Fruit fly (Drosophila melanogaster) whole organism, embryonic: ENCODE results near the gene GNBP3.

Experiments used
- CG10209 ChIP-seq: fragments of 200-800 bp; sonication (Bioruptor generic); optimal IDR thresholded peaks from 3 replicates; lab custom pipeline; 2017; ENCODE audit warnings: missing biosample characterization, mild to moderate bottlenecking, missing genetic modification characterization, missing genetic modification reagents
- CG1024 ChIP-seq: fragments of 200-800 bp; sonication (Bioruptor generic); IDR thresholded peaks from 2 replicates; pipeline ENCODE4 v1.3.6; 2022; ENCODE audit warnings: missing biosample characterization, missing genetic modification characterization
- CG10979 ChIP-seq: fragments of 200-800 bp; sonication (Bioruptor generic); optimal IDR thresholded peaks from 2 replicates; lab custom pipeline; 2018; ENCODE audit warnings: missing biosample characterization, mild to moderate bottlenecking, missing genetic modification characterization, moderate library complexity
- CG11504 ChIP-seq: fragments of 200-800 bp; sonication (Bioruptor generic); optimal IDR thresholded peaks from 3 replicates; lab custom pipeline; 2019; ENCODE audit warnings: missing biosample characterization, mild to moderate bottlenecking, missing genetic modification characterization, moderate library complexity
- CG12236 ChIP-seq: fragments of 200-800 bp; sonication (Bioruptor generic); optimal IDR thresholded peaks from 2 replicates; lab custom pipeline; 2016; ENCODE audit warnings: missing biosample characterization, missing genetic modification characterization
- CG13287 ChIP-seq: fragments of 200-800 bp; sonication (Bioruptor generic); IDR thresholded peaks from 2 replicates; pipeline ENCODE4 v1.3.6; 2022; ENCODE audit warnings: missing biosample characterization, missing genetic modification characterization; ENCODE audit not compliant: partially characterized antibody
- CG14050 ChIP-seq: fragments of 200-800 bp; sonication (Bioruptor generic); IDR thresholded peaks from 3 replicates; pipeline ENCODE4 v1.3.6; 2022; ENCODE audit warnings: missing biosample characterization, missing genetic modification characterization
- CG15696 ChIP-seq: fragments of 200-800 bp; sonication (Bioruptor generic); optimal IDR thresholded peaks from 2 replicates; lab custom pipeline; 2019; ENCODE audit warnings: missing biosample characterization, mild to moderate bottlenecking, missing genetic modification characterization, moderate library complexity
- CG1602 ChIP-seq: fragments of 200-800 bp; sonication (Bioruptor generic); optimal IDR thresholded peaks from 3 replicates; lab custom pipeline; 2016; ENCODE audit warnings: missing biosample characterization, missing genetic modification characterization
- CG16813 ChIP-seq: fragments of 200-800 bp; sonication (Bioruptor generic); IDR thresholded peaks from 3 replicates; pipeline ENCODE4 v1.3.6; 2022; ENCODE audit warnings: missing biosample characterization, missing genetic modification characterization; ENCODE audit not compliant: partially characterized antibody
- CG17186 ChIP-seq: fragments of 200-800 bp; sonication (Bioruptor generic); optimal IDR thresholded peaks from 3 replicates; lab custom pipeline; 2017; ENCODE audit warnings: missing biosample characterization, missing genetic modification reagents, missing genetic modification characterization
- CG2202 ChIP-seq: fragments of 200-800 bp; sonication (Bioruptor generic); optimal IDR thresholded peaks from 2 replicates; lab custom pipeline; 2018; ENCODE audit warnings: missing biosample characterization, mild to moderate bottlenecking, missing genetic modification characterization
- CG2875 ChIP-seq: fragments of 200-800 bp; sonication (Bioruptor generic); optimal IDR thresholded peaks from 2 replicates; lab custom pipeline; 2017; ENCODE audit warnings: missing biosample characterization, mild to moderate bottlenecking, missing genetic modification characterization, missing genetic modification reagents
- CG30020 ChIP-seq: fragments of 200-800 bp; optimal IDR thresholded peaks from 2 replicates; lab custom pipeline; 2019; ENCODE audit warnings: missing biosample characterization, mild to moderate bottlenecking, missing genetic modification characterization, moderate library complexity
- CG3995 ChIP-seq: fragments of 200-800 bp; sonication (Bioruptor generic); optimal IDR thresholded peaks from 3 replicates; lab custom pipeline; 2016; ENCODE audit warnings: missing biosample characterization, missing genetic modification characterization
- CG4707 ChIP-seq: fragments of 200-800 bp; sonication (Bioruptor generic); optimal IDR thresholded peaks from 2 replicates; lab custom pipeline; 2018; ENCODE audit warnings: missing biosample characterization, mild to moderate bottlenecking, missing genetic modification characterization, moderate library complexity
- CG5245 ChIP-seq: fragments of 200-800 bp; sonication (Bioruptor generic); optimal IDR thresholded peaks from 3 replicates; lab custom pipeline; 2016; ENCODE audit warnings: missing biosample characterization, missing genetic modification characterization
- CG6689 ChIP-seq: fragments of 200-800 bp; sonication (Bioruptor generic); IDR thresholded peaks from 2 replicates; pipeline ENCODE4 v1.3.6; 2022; ENCODE audit warnings: missing biosample characterization, missing genetic modification characterization
- CG8089 ChIP-seq: fragments of 200-800 bp; sonication (Bioruptor generic); optimal IDR thresholded peaks from 3 replicates; lab custom pipeline; 2016; ENCODE audit warnings: missing biosample characterization, missing genetic modification characterization
- CG8478 ChIP-seq: fragments of >200 bp; optimal IDR thresholded peaks from 2 replicates; lab custom pipeline; 2018
- Dip3 ChIP-seq: fragments of 200-800 bp; sonication (Bioruptor generic); optimal IDR thresholded peaks from 3 replicates; lab custom pipeline; 2016; ENCODE audit warnings: missing biosample characterization, missing genetic modification characterization
- GATAe ChIP-seq: fragments of 200-800 bp; sonication (Bioruptor generic); conservative IDR thresholded peaks from 2 replicates; pipeline ENCODE4 v1.3.6; 2022; ENCODE audit warnings: missing biosample characterization, missing genetic modification characterization
- H15 ChIP-seq: fragments of 200-800 bp; sonication (Bioruptor generic); IDR thresholded peaks from 3 replicates; pipeline ENCODE4 v1.3.6; 2022; ENCODE audit warnings: missing biosample characterization, missing genetic modification characterization
- HHEX ChIP-seq: fragments of 200-800 bp; sonication (Bioruptor generic); optimal IDR thresholded peaks from 3 replicates; lab custom pipeline; 2017; ENCODE audit warnings: missing biosample characterization, mild to moderate bottlenecking, missing genetic modification characterization, missing genetic modification reagents
- HLHmδ ChIP-seq: fragments of 200-800 bp; sonication (Bioruptor generic); optimal IDR thresholded peaks from 2 replicates; lab custom pipeline; 2018; ENCODE audit warnings: missing biosample characterization, mild to moderate bottlenecking, missing genetic modification characterization, moderate library complexity
- Hmr ChIP-seq: fragments of 200-800 bp; sonication (Bioruptor generic); optimal IDR thresholded peaks from 3 replicates; lab custom pipeline; 2017; ENCODE audit warnings: mild to moderate bottlenecking, missing biosample characterization, missing genetic modification reagents, missing genetic modification characterization
- Mad ChIP-seq: fragments of 200-800 bp; sonication (Bioruptor generic); optimal IDR thresholded peaks from 2 replicates; lab custom pipeline; 2016; ENCODE audit warnings: missing biosample characterization, missing genetic modification characterization
- Med ChIP-seq: fragments of 200-800 bp; sonication (Bioruptor generic); peaks from one replicate; lab custom pipeline; 2016; ENCODE audit warnings: missing biosample characterization, missing genetic modification characterization, mild to moderate bottlenecking, inconsistent platforms, moderate library complexity
- Oaz ChIP-seq: fragments of 200-800 bp; sonication (Bioruptor generic); IDR thresholded peaks from 2 replicates; pipeline ENCODE4 v1.3.6; 2022; ENCODE audit warnings: missing biosample characterization, missing genetic modification characterization
- PHDP ChIP-seq: fragments of 200-800 bp; sonication (Bioruptor generic); optimal IDR thresholded peaks from 3 replicates; lab custom pipeline; 2018; ENCODE audit warnings: missing biosample characterization, mild to moderate bottlenecking, missing genetic modification characterization, moderate library complexity
- Rfx ChIP-seq: fragments of 200-800 bp; sonication (Bioruptor generic); IDR thresholded peaks from 2 replicates; pipeline ENCODE4 v1.3.6; 2022; ENCODE audit warnings: missing biosample characterization, missing genetic modification characterization
- Sry-β ChIP-seq: fragments of 200-800 bp; sonication (Bioruptor generic); optimal IDR thresholded peaks from 2 replicates; lab custom pipeline; 2018; ENCODE audit warnings: missing biosample characterization, mild to moderate bottlenecking, missing genetic modification characterization, moderate library complexity
- ara ChIP-seq: fragments of 200-800 bp; sonication (Bioruptor generic); IDR thresholded peaks from 2 replicates; pipeline ENCODE4 v1.3.6; 2022; ENCODE audit warnings: missing biosample characterization, missing genetic modification characterization
- ato ChIP-seq: fragments of 200-800 bp; sonication (Bioruptor generic); IDR thresholded peaks from 2 replicates; pipeline ENCODE4 v1.3.6; 2022; ENCODE audit warnings: missing biosample characterization, missing genetic modification characterization; ENCODE audit not compliant: partially characterized antibody
- bbx ChIP-seq: fragments of 200-800 bp; sonication (Bioruptor generic); IDR thresholded peaks from 2 replicates; pipeline ENCODE4 v1.3.6; 2022; ENCODE audit warnings: missing biosample characterization, missing genetic modification characterization; ENCODE audit not compliant: partially characterized antibody
- br ChIP-seq: fragments of >200 bp; optimal IDR thresholded peaks from 2 replicates; lab custom pipeline; 2017
- ci ChIP-seq: fragments of 200-800 bp; sonication (Bioruptor generic); IDR thresholded peaks from 3 replicates; pipeline ENCODE4 v1.3.6; 2022; ENCODE audit warnings: missing biosample characterization, missing genetic modification characterization
- dmrt11E ChIP-seq: fragments of 200-800 bp; sonication (Bioruptor generic); optimal IDR thresholded peaks from 3 replicates; lab custom pipeline; 2018; ENCODE audit warnings: missing biosample characterization, mild to moderate bottlenecking, missing genetic modification characterization, moderate library complexity
- en ChIP-seq: fragments of 200-800 bp; sonication (Bioruptor generic); optimal IDR thresholded peaks from 2 replicates; lab custom pipeline; 2016; ENCODE audit warnings: missing biosample characterization, missing genetic modification characterization
- ewg ChIP-seq: fragments of 200-800 bp; sonication (Bioruptor generic); optimal IDR thresholded peaks from 3 replicates; lab custom pipeline; 2017; ENCODE audit warnings: mild to moderate bottlenecking, missing biosample characterization, missing genetic modification reagents, missing genetic modification characterization
- fd102C ChIP-seq: fragments of 200-800 bp; sonication (Bioruptor generic); optimal IDR thresholded peaks from 2 replicates; lab custom pipeline; 2018; ENCODE audit warnings: missing biosample characterization, mild to moderate bottlenecking, missing genetic modification characterization, moderate library complexity
- inv ChIP-seq: fragments of 200-800 bp; sonication (Bioruptor generic); IDR thresholded peaks from 2 replicates; pipeline ENCODE4 v1.3.6; 2022; ENCODE audit warnings: missing biosample characterization, missing genetic modification characterization; ENCODE audit not compliant: partially characterized antibody
- ken ChIP-seq: fragments of 200-800 bp; sonication (Bioruptor generic); IDR thresholded peaks from 3 replicates; pipeline ENCODE4 v1.3.6; 2022; ENCODE audit warnings: missing biosample characterization, missing genetic modification characterization
- kni ChIP-seq: fragments of 200-800 bp; sonication (Bioruptor generic); optimal IDR thresholded peaks from 3 replicates; lab custom pipeline; 2017; ENCODE audit warnings: mild to moderate bottlenecking, missing biosample characterization, missing genetic modification reagents, missing genetic modification characterization
- lilli ChIP-seq: fragments of 200-800 bp; sonication (Bioruptor generic); optimal IDR thresholded peaks from 3 replicates; lab custom pipeline; 2016; ENCODE audit warnings: missing biosample characterization, missing genetic modification characterization
- lola ChIP-seq, 3 experiments: fragments of >200 bp in 2 of 3; fragments of 200-800 bp in 1 of 3; sonication (Bioruptor generic) in 1 of 3; optimal IDR thresholded peaks; 2 replicates each; lab custom pipeline; 2017 to 2019; ENCODE audit warnings: missing biosample characterization in 3 of 3, missing genetic modification characterization in 3 of 3, mild to moderate bottlenecking in 1 of 3, moderate library complexity in 1 of 3
- phol ChIP-seq: fragments of 200-800 bp; sonication (Bioruptor generic); optimal IDR thresholded peaks from 3 replicates; lab custom pipeline; 2018; ENCODE audit warnings: missing biosample characterization, mild to moderate bottlenecking, missing genetic modification characterization, moderate library complexity
- sc ChIP-seq, 3 experiments: fragments of >200 bp in 2 of 3; fragments of 200-800 bp in 1 of 3; sonication (Bioruptor generic) in 1 of 3; optimal IDR thresholded peaks; 2 replicates in 2 of 3; 3 replicates in 1 of 3; lab custom pipeline; 2017; ENCODE audit warnings: mild to moderate bottlenecking in 1 of 3, missing biosample characterization in 1 of 3, missing genetic modification characterization in 1 of 3, missing genetic modification reagents in 1 of 3
- seq ChIP-seq: fragments of 200-800 bp; sonication (Bioruptor generic); IDR thresholded peaks from 2 replicates; pipeline ENCODE4 v1.3.6; 2022; ENCODE audit warnings: missing biosample characterization, missing genetic modification characterization
- stc ChIP-seq: fragments of 200-800 bp; sonication (Bioruptor generic); IDR thresholded peaks from 2 replicates; pipeline ENCODE4 v1.3.6; 2022; ENCODE audit warnings: missing biosample characterization, missing genetic modification characterization

GNBP3 gene

dm6 chr3L:8924999-8925398 lies 29.8 kb upstream of the GNBP3 start (continued):
- peak; percentile 23 for TF ChIP-seq Med (GFP tag; lab: Kevin White, UChicago)
- no peak for TF ChIP-seq CG17186 (GFP tag; lab: Kevin White, UChicago)
- no peak for TF ChIP-seq CG3995 (GFP tag; lab: Kevin White, UChicago)
- TF ChIP-seq stc (GFP tag; lab: Robert Waterston, UW): no peak
- no peak for TF ChIP-seq Mad (GFP tag; lab: Kevin White, UChicago)
- TF ChIP-seq en (GFP tag; lab: Kevin White, UChicago): no peak
- TF ChIP-seq HLHmδ: no peak
- TF ChIP-seq fd102C (GFP tag; lab: Kevin White, UChicago): no peak
- TF ChIP-seq Dip3: no peak
- no peak for TF ChIP-seq ci
- TF ChIP-seq br (lab: Kevin White, UChicago): no peak
- TF ChIP-seq kni (GFP tag; lab: Kevin White, UChicago): peak; percentile 30
- TF ChIP-seq CG5245 (GFP tag; lab: Kevin White, UChicago): no peak
- TF ChIP-seq Hmr (GFP tag; lab: Kevin White, UChicago): no peak
- no peak for TF ChIP-seq H15 (GFP tag; lab: Robert Waterston, UW)
- TF ChIP-seq CG15696 (tag; lab: Kevin White, UChicago): no peak
- TF ChIP-seq CG12236 (GFP tag; lab: Kevin White, UChicago): no peak
- no peak for TF ChIP-seq bbx
- no peak for TF ChIP-seq Rfx
- no peak for TF ChIP-seq CG16813 (GFP tag; lab: Robert Waterston, UW)
- TF ChIP-seq seq (GFP tag; lab: Robert Waterston, UW): no peak
- no peak for TF ChIP-seq CG1602 (GFP tag; lab: Kevin White, UChicago)

DNA sequence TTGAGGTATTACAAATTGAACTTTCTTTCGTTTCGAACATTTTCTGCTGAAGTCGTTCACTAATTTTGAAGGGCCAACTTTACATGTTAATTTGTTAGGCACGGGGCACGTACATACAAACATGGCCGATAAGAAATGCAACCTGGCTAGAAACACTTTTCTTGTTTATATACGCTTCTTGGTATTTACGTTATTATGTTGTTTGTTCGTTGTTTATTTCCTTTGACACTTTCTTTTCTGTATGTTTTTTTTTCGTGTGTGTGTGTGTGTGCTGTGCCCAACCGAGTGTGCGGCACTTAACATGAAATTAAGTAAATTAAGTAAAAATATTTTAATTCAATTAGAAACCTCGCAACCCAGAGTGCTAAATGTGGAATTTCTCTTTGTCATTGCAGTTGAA lies 29.1 kb upstream of the GNBP3 start:
- TF ChIP-seq ken (GFP tag; lab: Robert Waterston, UW) (peak; percentile 59), CG11504 (tag; lab: Kevin White, UChicago) (peak; percentile 14), CG6689 (GFP tag; lab: Robert Waterston, UW) (no peak), CG2202 (tag; lab: Kevin White, UChicago) (peak; percentile 68), GATAe (GFP tag; lab: Robert Waterston, UW) (no peak), CG10209 (GFP tag; lab: Kevin White, UChicago) (peak; percentile 53), ara (GFP tag; lab: Robert Waterston, UW) (peak; percentile 69), CG14050 (GFP tag; lab: Robert Waterston, UW) (no peak), CG8089 (GFP tag; lab: Kevin White, UChicago) (peak; percentile 3), PHDP (tag; lab: Kevin White, UChicago) (peak; percentile 5), sc (optimal IDR thresholded peaks at IDR 0.05; lab: Kevin White, UChicago) (no peak), sc (GFP tag; optimal IDR thresholded peaks at IDR 0.05; lab: Kevin White, UChicago) (peak; percentile 39), ato (no peak), lilli (no peak), CG13287 (GFP tag; lab: Robert Waterston, UW) (no peak), seq (GFP tag; lab: Robert Waterston, UW) (no peak), CG10979 (tag; lab: Kevin White, UChicago) (peak; percentile 31), CG2875 (GFP tag; lab: Kevin White, UChicago) (peak; percentile 83), CG4707 (GFP tag; lab: Kevin White, UChicago) (peak; percentile 67), HHEX (peak; percentile 28), inv (GFP tag; lab: Robert Waterston, UW) (no peak), phol (tag; lab: Kevin White, UChicago) (no peak), lola (GFP tag; optimal IDR thresholded peaks at IDR 0.05; lab: Kevin White, UChicago) (peak in 1 of 3 experiments; percentile 38), CG1024 (GFP tag; lab: Robert Waterston, UW) (peak; percentile 38; the same call in 1 of the 2 replicates), CG30020 (tag; lab: Kevin White, UChicago) (no peak), Sry-β (peak; percentile 41), CG8478 (lab: Kevin White, UChicago) (no peak), Rfx (no peak), ewg (peak; percentile 10), dmrt11E (tag; lab: Kevin White, UChicago) (peak; percentile 23), Oaz (GFP tag; lab: Robert Waterston, UW) (no peak)
